Worm (Caenorhabditis elegans) whole organism, L4 larva: ENCODE measurements around the gene F58F9.6.

ENCODE experiments used
- F26F4.8 ChIP-seq: fragments of 200-800 bp; sonication (Bioruptor generic); conservative IDR thresholded peaks from 2 replicates; pipeline ENCODE4 v1.3.6; 2022; ENCODE audit warnings: missing genetic modification characterization, missing compliant biosample characterization
- T20F7.1 ChIP-seq: fragments of 200-800 bp; sonication (Bioruptor generic); optimal IDR thresholded peaks from 2 replicates; lab custom pipeline; 2018; ENCODE audit warnings: mild to moderate bottlenecking, missing genetic modification characterization, missing compliant biosample characterization
- Y75B8A.6 ChIP-seq: fragments of 200-800 bp; sonication (Bioruptor generic); IDR thresholded peaks from 2 replicates; pipeline ENCODE4 v1.3.6; 2022; ENCODE audit warnings: missing genetic modification reagents, missing genetic modification characterization, missing compliant biosample characterization
- ama-1 ChIP-seq: fragments of 150-350 bp; optimal IDR thresholded peaks from 2 replicates; lab custom pipeline; 2014; ENCODE audit warnings: inconsistent platforms, mixed read lengths
- ceh-32 ChIP-seq: sonication (generic microtip); optimal IDR thresholded peaks from 2 replicates; lab custom pipeline; 2016; ENCODE audit warnings: mild to moderate bottlenecking, missing genetic modification characterization, missing compliant biosample characterization; ENCODE audit not compliant: poor library complexity
- ces-1 ChIP-seq: fragments of 150-350 bp; sonication (generic microtip); optimal IDR thresholded peaks from 4 replicates; lab custom pipeline; 2014; ENCODE audit warnings: missing biosample characterization, missing genetic modification reagents, missing genetic modification characterization
- cey-2 ChIP-seq: sonication (generic microtip); optimal IDR thresholded peaks from 3 replicates; lab custom pipeline; 2017; ENCODE audit warnings: missing genetic modification characterization, mild to moderate bottlenecking, missing compliant biosample characterization, antibody characterized with exemption, borderline replicate concordance; ENCODE audit not compliant: insufficient read depth
- daf-12 ChIP-seq: fragments of 150-350 bp; optimal IDR thresholded peaks from 2 replicates; lab custom pipeline; 2014; ENCODE audit warnings: missing biosample characterization, missing genetic modification reagents, missing genetic modification characterization
- daf-16 ChIP-seq, 3 experiments: sonication (generic microtip); optimal IDR thresholded peaks; 2 replicates each; lab custom pipeline; 2016 to 2017; ENCODE audit warnings: missing genetic modification characterization in 3 of 3, missing genetic modification reagents in 3 of 3, mild to moderate bottlenecking in 2 of 3, missing compliant biosample characterization in 2 of 3, missing biosample characterization in 1 of 3, moderate library complexity in 1 of 3
- daf-19 ChIP-seq: fragments of 200-800 bp; sonication (Bioruptor generic); conservative IDR thresholded peaks from 2 replicates; pipeline ENCODE4 v1.3.6; 2022; ENCODE audit warnings: missing genetic modification characterization, missing compliant biosample characterization
- daf-8 ChIP-seq: fragments of 200-800 bp; sonication (Bioruptor generic); IDR thresholded peaks from 2 replicates; pipeline ENCODE4 v1.3.6; 2022; ENCODE audit warnings: missing genetic modification characterization, missing compliant biosample characterization
- dmd-6 ChIP-seq: fragments of 200-800 bp; sonication (Bioruptor generic); IDR thresholded peaks from 2 replicates; pipeline ENCODE4 v1.3.6; 2022; ENCODE audit warnings: missing genetic modification reagents, missing genetic modification characterization, missing compliant biosample characterization
- dpl-1 ChIP-seq: fragments of 150-350 bp; optimal IDR thresholded peaks from 2 replicates; lab custom pipeline; 2014; ENCODE audit warnings: missing biosample characterization, missing genetic modification reagents, missing genetic modification characterization
- dve-1 ChIP-seq: sonication (generic microtip); optimal IDR thresholded peaks from 2 replicates; lab custom pipeline; 2017; ENCODE audit warnings: antibody characterized with exemption, mild to moderate bottlenecking, missing genetic modification characterization, missing compliant biosample characterization; ENCODE audit not compliant: insufficient read depth
- egl-27 ChIP-seq: sonication (generic microtip); optimal IDR thresholded peaks from 3 replicates; lab custom pipeline; 2017; ENCODE audit warnings: missing biosample characterization, missing genetic modification reagents, missing genetic modification characterization
- fkh-10 ChIP-seq: fragments of 150-350 bp; optimal IDR thresholded peaks from 2 replicates; lab custom pipeline; 2014; ENCODE audit warnings: missing biosample characterization, missing genetic modification reagents, missing genetic modification characterization
- fos-1 ChIP-seq: fragments of 150-350 bp; optimal IDR thresholded peaks from 2 replicates; lab custom pipeline; 2014; ENCODE audit warnings: missing biosample characterization, missing genetic modification characterization
- hlh-11 ChIP-seq: fragments of 200-800 bp; sonication (Bioruptor generic); optimal IDR thresholded peaks from 2 replicates; lab custom pipeline; 2018; ENCODE audit warnings: mild to moderate bottlenecking, missing genetic modification characterization, missing compliant biosample characterization
- hlh-30 ChIP-seq: sonication (generic microtip); optimal IDR thresholded peaks from 2 replicates; lab custom pipeline; 2017; ENCODE audit warnings: antibody characterized with exemption, mild to moderate bottlenecking, missing genetic modification characterization, missing compliant biosample characterization; ENCODE audit not compliant: insufficient read depth
- hmg-1.1 ChIP-seq: fragments of 200-800 bp; sonication (Bioruptor generic); IDR thresholded peaks from 2 replicates; pipeline ENCODE4 v1.3.6; 2022; ENCODE audit warnings: missing genetic modification reagents, missing genetic modification characterization, missing compliant biosample characterization
- lin-29 ChIP-seq: fragments of 200-800 bp; sonication (Bioruptor generic); IDR thresholded peaks from 2 replicates; pipeline ENCODE4 v1.3.6; 2022; ENCODE audit warnings: missing genetic modification reagents, missing genetic modification characterization, missing compliant biosample characterization
- mep-1 ChIP-seq: fragments of 150-350 bp; sonication (generic microtip); optimal IDR thresholded peaks from 3 replicates; lab custom pipeline; 2014; ENCODE audit warnings: missing biosample characterization, missing genetic modification characterization
- mes-2 ChIP-seq: sonication (generic microtip); optimal IDR thresholded peaks from 2 replicates; lab custom pipeline; 2016; ENCODE audit warnings: missing genotype, mild to moderate bottlenecking, missing genetic modification characterization, missing compliant biosample characterization; ENCODE audit not compliant: poor library complexity, severe bottlenecking
- mxl-2 ChIP-seq: fragments of 200-800 bp; sonication (Bioruptor generic); conservative IDR thresholded peaks from 2 replicates; pipeline ENCODE4 v1.3.6; 2022; ENCODE audit warnings: missing genetic modification reagents, missing genetic modification characterization, missing compliant biosample characterization
- mxl-3 ChIP-seq: fragments of 200-800 bp; sonication (Bioruptor generic); optimal IDR thresholded peaks from 2 replicates; lab custom pipeline; 2018; ENCODE audit warnings: mild to moderate bottlenecking, missing genetic modification characterization, missing compliant biosample characterization
- nhr-10 ChIP-seq: fragments of 150-350 bp; optimal IDR thresholded peaks from 2 replicates; lab custom pipeline; 2014; ENCODE audit warnings: missing biosample characterization, missing genetic modification characterization
- nhr-11 ChIP-seq: fragments of 150-350 bp; optimal IDR thresholded peaks from 2 replicates; lab custom pipeline; 2014; ENCODE audit warnings: missing biosample characterization, missing genetic modification characterization
- nhr-28 ChIP-seq: fragments of 150-350 bp; optimal IDR thresholded peaks from 2 replicates; lab custom pipeline; 2014; ENCODE audit warnings: missing biosample characterization, missing genetic modification characterization
- nhr-42 ChIP-seq: fragments of 200-800 bp; sonication (Bioruptor generic); IDR thresholded peaks from 2 replicates; pipeline ENCODE4 v1.3.6; 2022; ENCODE audit warnings: missing genetic modification characterization, missing compliant biosample characterization
- nhr-6 ChIP-seq: fragments of 150-350 bp; optimal IDR thresholded peaks from 2 replicates; lab custom pipeline; 2014; ENCODE audit warnings: missing biosample characterization, missing genetic modification characterization
- nhr-77 ChIP-seq: fragments of 150-350 bp; optimal IDR thresholded peaks from 2 replicates; lab custom pipeline; 2014; ENCODE audit warnings: missing biosample characterization, missing genetic modification characterization
- pha-4 ChIP-seq, 2 experiments: fragments of 150-350 bp in 1 of 2; fragments of 200-800 bp in 1 of 2; sonication (Bioruptor generic) in 1 of 2; IDR thresholded peaks in 1 of 2; optimal IDR thresholded peaks in 1 of 2; 2 replicates each; pipeline versions ENCODE4 v1.3.6 to Lab custom; 2014 to 2022; ENCODE audit warnings: missing genetic modification characterization in 2 of 2, missing genetic modification reagents in 2 of 2, missing biosample characterization in 1 of 2, missing compliant biosample characterization in 1 of 2
- php-3 ChIP-seq: fragments of 200-800 bp; sonication (Bioruptor generic); IDR thresholded peaks from 2 replicates; pipeline ENCODE4 v1.3.6; 2022; ENCODE audit warnings: missing genetic modification reagents, missing genetic modification characterization, missing compliant biosample characterization
- pqm-1 ChIP-seq: sonication (generic microtip); optimal IDR thresholded peaks from 2 replicates; lab custom pipeline; 2017; ENCODE audit warnings: missing biosample characterization, missing genetic modification characterization
- set-16 ChIP-seq: fragments of 200-800 bp; sonication (Bioruptor generic); IDR thresholded peaks from 2 replicates; pipeline ENCODE4 v1.3.6; 2022; ENCODE audit warnings: missing genetic modification reagents, missing genetic modification characterization, missing compliant biosample characterization
- skn-1 ChIP-seq: fragments of 150-350 bp; optimal IDR thresholded peaks from 2 replicates; lab custom pipeline; 2014; ENCODE audit warnings: missing biosample characterization, missing genetic modification characterization
- snpc-1.2 ChIP-seq: fragments of 200-800 bp; sonication (Bioruptor generic); IDR thresholded peaks from 2 replicates; pipeline ENCODE4 v1.3.6; 2022; ENCODE audit warnings: missing genetic modification reagents, missing genetic modification characterization, missing compliant biosample characterization
- snpc-4 ChIP-seq: fragments of 150-350 bp; optimal IDR thresholded peaks from 2 replicates; lab custom pipeline; 2014; ENCODE audit warnings: missing biosample characterization, missing genetic modification characterization
- spr-3 ChIP-seq: fragments of 200-800 bp; sonication (Bioruptor generic); optimal IDR thresholded peaks from 2 replicates; lab custom pipeline; 2018; ENCODE audit warnings: mild to moderate bottlenecking, missing genetic modification characterization, missing compliant biosample characterization
- unc-39 ChIP-seq: sonication (generic microtip); optimal IDR thresholded peaks from 2 replicates; lab custom pipeline; 2017; ENCODE audit warnings: missing biosample characterization, missing genetic modification characterization
- unc-62 ChIP-seq, 3 experiments: fragments of 150-350 bp in 1 of 3; sonication (generic microtip); optimal IDR thresholded peaks in 2 of 3; peaks in 1 of 3; 1 replicate in 1 of 3; 2 replicates in 2 of 3; lab custom pipeline; 2014 to 2017; ENCODE audit warnings: missing biosample characterization in 3 of 3, missing genetic modification characterization in 3 of 3, missing genetic modification reagents in 3 of 3, missing genotype in 1 of 3
- zag-1 ChIP-seq: fragments of 150-350 bp; optimal IDR thresholded peaks from 2 replicates; lab custom pipeline; 2014; ENCODE audit warnings: missing biosample characterization, missing genetic modification characterization
- zfp-3 ChIP-seq: fragments of 200-800 bp; sonication (Bioruptor generic); conservative IDR thresholded peaks from 2 replicates; pipeline ENCODE4 v1.3.6; 2022; ENCODE audit warnings: missing genetic modification reagents, missing genetic modification characterization, missing compliant biosample characterization
- ztf-11 ChIP-seq: fragments of 150-350 bp; optimal IDR thresholded peaks from 2 replicates; lab custom pipeline; 2014; ENCODE audit warnings: missing biosample characterization, missing genetic modification characterization

The F58F9.6 gene

ce11 chrIV:6213403-6213802 is 24.0 kb downstream of the F58F9.6 start, which contains the start of gene C49A9.5:
Gene C49A9.5 (plus strand): TSS chrIV:6213673.
- TF ChIP-seq daf-19 (GFP tag; lab: Robert Waterston, UW) (no peak), fos-1 (no peak), ceh-32 (tag; lab: Kevin White, UChicago) (no peak), daf-16 (GFP tag; optimal IDR thresholded peaks at IDR 0.05; lab: Kevin White, UChicago) (no peak), daf-16 (tag; optimal IDR thresholded peaks at IDR 0.05; lab: Kevin White, UChicago) (peak; percentile 65), nhr-11 (tag; lab: Kevin White, UChicago) (no peak), F26F4.8 (GFP tag; lab: Robert Waterston, UW) (no peak), snpc-4 (tag; lab: Kevin White, UChicago) (no peak), snpc-1.2 (GFP tag; lab: Robert Waterston, UW) (no peak), mes-2 (tag; lab: Kevin White, UChicago) (no peak), nhr-42 (GFP tag; lab: Robert Waterston, UW) (no peak), T20F7.1 (GFP tag; lab: Kevin White, UChicago) (no peak), nhr-6 (tag; lab: Kevin White, UChicago) (no peak), lin-29 (GFP tag; lab: Robert Waterston, UW) (no peak), php-3 (GFP tag; lab: Robert Waterston, UW) (peak; percentile 93), unc-39 (tag; lab: Kevin White, UChicago) (no peak), pqm-1 (tag; lab: Kevin White, UChicago) (peak; percentile 1), egl-27 (no peak), ama-1 (no peak), Y75B8A.6 (GFP tag; lab: Robert Waterston, UW) (no peak), nhr-10 (tag; lab: Kevin White, UChicago) (no peak), cey-2 (tag; lab: Kevin White, UChicago) (no peak), zag-1 (no peak), pha-4 (GFP tag; IDR thresholded peaks at IDR 0.05; lab: Robert Waterston, UW) (no peak), pha-4 (tag; optimal IDR thresholded peaks at IDR 0.05; lab: Kevin White, UChicago) (no peak), dve-1 (peak; percentile 5), fkh-10 (GFP tag; lab: Kevin White, UChicago) (no peak), daf-8 (GFP tag; lab: Robert Waterston, UW) (no peak), ztf-11 (no peak), daf-12 (no peak), zfp-3 (GFP tag; lab: Robert Waterston, UW) (no peak), set-16 (GFP tag; lab: Robert Waterston, UW) (no peak), hmg-1.1 (GFP tag; lab: Robert Waterston, UW) (no peak), mxl-3 (GFP tag; lab: Kevin White, UChicago) (no peak), ces-1 (GFP tag; lab: Kevin White, UChicago) (no peak), dpl-1 (GFP tag; lab: Kevin White, UChicago) (no peak), nhr-77 (tag; lab: Kevin White, UChicago) (no peak), skn-1 (tag; lab: Kevin White, UChicago) (no peak)

ce11 chrIV:6210574-6210973 is 26.8 kb downstream of the F58F9.6 start, which contains the start of the genes ugt-24 and C49A9.6:
Gene ugt-24 (minus strand): TSS chrIV:6210720.
Gene C49A9.6 (plus strand): TSS chrIV:6210936.
- TF ChIP-seq dmd-6 (peak; percentile 22; the same call in 1 of the 2 replicates), unc-62 (GFP tag; optimal IDR thresholded peaks at IDR 0.05 in 1 of 2; lab: Kevin White, UChicago) (no peak), unc-62 (tag; optimal IDR thresholded peaks at IDR 0.05; lab: Kevin White, UChicago) (no peak), daf-19 (GFP tag; lab: Robert Waterston, UW) (no peak), daf-16 (GFP tag; optimal IDR thresholded peaks at IDR 0.05; lab: Kevin White, UChicago) (no peak), daf-16 (tag; optimal IDR thresholded peaks at IDR 0.05; lab: Kevin White, UChicago) (peak; percentile 96), hlh-11 (tag; lab: Kevin White, UChicago) (peak; percentile 52), nhr-28 (peak; percentile 36), dve-1 (peak; percentile 64), hlh-30 (tag; lab: Kevin White, UChicago) (peak; percentile 32), mxl-2 (no peak), mep-1 (no peak), pqm-1 (tag; lab: Kevin White, UChicago) (peak; percentile 78), php-3 (GFP tag; lab: Robert Waterston, UW) (0 out of 2 replicates have a peak, but pooled peaks have one; percentile 28), spr-3 (GFP tag; lab: Kevin White, UChicago) (no peak), nhr-77 (tag; lab: Kevin White, UChicago) (peak; percentile 11)
